Worm (Caenorhabditis elegans): ENCODE data around the gene C16C8.19.

- no peak for TF ChIP-seq ces-1 (GFP tag; optimal IDR thresholded peaks at IDR 0.05)
- no peak for TF ChIP-seq mep-1 (tag; optimal IDR thresholded peaks at IDR 0.05)
- TF ChIP-seq sptf-1 (tag; optimal IDR thresholded peaks at IDR 0.05) = no peak
- no peak for TF ChIP-seq lsy-2 (tag; optimal IDR thresholded peaks at IDR 0.05)
Measured at ce11 chrII:3458209-3458608, at the start of gene C16C8.19, which contains the start of gene C16C8.26.

Measured in whole organism, mixed stage, embryonic.